Fruit fly (Drosophila melanogaster) whole organism, prepupa: ENCODE measurements around the gene CG2712.

Experiments
- Blimp-1 ChIP-seq: fragments of 200-800 bp; sonication (Bioruptor generic); optimal IDR thresholded peaks from 3 replicates; lab custom pipeline; 2017; ENCODE audit warnings: missing biosample characterization, missing genetic modification characterization, mild to moderate bottlenecking, moderate library complexity, missing genetic modification reagents
- CG10669 ChIP-seq: fragments of 200-800 bp; sonication (Bioruptor generic); optimal IDR thresholded peaks from 3 replicates; lab custom pipeline; 2018; ENCODE audit warnings: missing biosample characterization, mild to moderate bottlenecking, missing genetic modification characterization, moderate library complexity
- CG11294 ChIP-seq: fragments of 200-800 bp; sonication (Bioruptor generic); IDR thresholded peaks from 2 replicates; pipeline ENCODE4 v1.3.6; 2022; ENCODE audit warnings: missing biosample characterization, missing genetic modification characterization
- CG11762 ChIP-seq: fragments of 200-800 bp; sonication (Bioruptor generic); optimal IDR thresholded peaks from 3 replicates; lab custom pipeline; 2016; ENCODE audit warnings: missing biosample characterization, missing genetic modification characterization; ENCODE audit not compliant: insufficient read depth
- CG11902 ChIP-seq: fragments of 200-800 bp; sonication (Bioruptor generic); optimal IDR thresholded peaks from 3 replicates; lab custom pipeline; 2016; ENCODE audit warnings: missing biosample characterization, missing genetic modification characterization
- CG15336 ChIP-seq: fragments of 200-800 bp; sonication (Bioruptor generic); IDR thresholded peaks from 2 replicates; pipeline ENCODE4 v1.3.6; 2022; ENCODE audit warnings: missing biosample characterization, missing genetic modification characterization
- CG1621 ChIP-seq: fragments of 200-800 bp; sonication (Bioruptor generic); optimal IDR thresholded peaks from 3 replicates; lab custom pipeline; 2018; ENCODE audit warnings: missing biosample characterization, mild to moderate bottlenecking, missing genetic modification characterization
- CG16779 ChIP-seq: fragments of 200-800 bp; sonication (Bioruptor generic); optimal IDR thresholded peaks from 3 replicates; lab custom pipeline; 2017; ENCODE audit warnings: missing biosample characterization, mild to moderate bottlenecking, missing genetic modification characterization
- CG34406 ChIP-seq: fragments of 200-800 bp; sonication (Bioruptor generic); optimal IDR thresholded peaks from 3 replicates; lab custom pipeline; 2016; ENCODE audit warnings: missing biosample characterization, missing genetic modification characterization
- CG4318 ChIP-seq: fragments of 200-800 bp; sonication (Bioruptor generic); optimal IDR thresholded peaks from 3 replicates; lab custom pipeline; 2017; ENCODE audit warnings: missing biosample characterization, mild to moderate bottlenecking, missing genetic modification characterization
- CG6163 ChIP-seq: fragments of 200-800 bp; sonication (Bioruptor generic); IDR thresholded peaks from 3 replicates; pipeline ENCODE4 v1.3.6; 2022; ENCODE audit warnings: missing biosample characterization, missing genetic modification characterization
- CG6276 ChIP-seq: fragments of 200-800 bp; sonication (Bioruptor generic); optimal IDR thresholded peaks from 2 replicates; lab custom pipeline; 2017; ENCODE audit warnings: missing biosample characterization, mild to moderate bottlenecking, missing genetic modification characterization
- CG6808 ChIP-seq: fragments of 200-800 bp; sonication (Bioruptor generic); optimal IDR thresholded peaks from 3 replicates; lab custom pipeline; 2017; ENCODE audit warnings: missing biosample characterization, missing genetic modification characterization, mild to moderate bottlenecking, moderate library complexity, missing genetic modification reagents
- CG6854 ChIP-seq: fragments of 200-800 bp; sonication (Bioruptor generic); optimal IDR thresholded peaks from 2 replicates; lab custom pipeline; 2017; ENCODE audit warnings: missing biosample characterization, mild to moderate bottlenecking, missing genetic modification characterization
- CG7368 ChIP-seq: fragments of 200-800 bp; sonication (Bioruptor generic); optimal IDR thresholded peaks from 3 replicates; lab custom pipeline; 2016; ENCODE audit warnings: missing biosample characterization, missing genetic modification characterization
- CG8319 ChIP-seq: fragments of 200-800 bp; sonication (Bioruptor generic); optimal IDR thresholded peaks from 3 replicates; lab custom pipeline; 2016; ENCODE audit warnings: missing biosample characterization, missing genetic modification characterization
- CG9139 ChIP-seq: fragments of 200-800 bp; sonication (Bioruptor generic); optimal IDR thresholded peaks from 3 replicates; lab custom pipeline; 2017; ENCODE audit warnings: missing biosample characterization, mild to moderate bottlenecking, missing genetic modification characterization
- Eip75B ChIP-seq: fragments of 200-800 bp; sonication (Bioruptor generic); optimal IDR thresholded peaks from 3 replicates; lab custom pipeline; 2016; ENCODE audit warnings: missing biosample characterization, missing genetic modification characterization
- Eip78C ChIP-seq: fragments of 200-800 bp; sonication (Bioruptor generic); peaks from one replicate; lab custom pipeline; 2016; ENCODE audit warnings: missing biosample characterization, missing genetic modification characterization
- Eip93F ChIP-seq: fragments of 200-800 bp; sonication (Bioruptor generic); optimal IDR thresholded peaks from 2 replicates; lab custom pipeline; 2016; ENCODE audit warnings: missing biosample characterization, mild to moderate bottlenecking, missing genetic modification characterization
- Ets21C ChIP-seq: fragments of 200-800 bp; sonication (Bioruptor generic); optimal IDR thresholded peaks from 3 replicates; lab custom pipeline; 2016; ENCODE audit warnings: missing biosample characterization, missing genetic modification characterization
- Ets96B ChIP-seq: fragments of 200-800 bp; optimal IDR thresholded peaks from 2 replicates; lab custom pipeline; 2019; ENCODE audit warnings: missing biosample characterization, mild to moderate bottlenecking, missing genetic modification characterization, moderate library complexity
- Hr38 ChIP-seq: sonication (Bioruptor generic); optimal IDR thresholded peaks from 2 replicates; lab custom pipeline; 2016; ENCODE audit warnings: missing biosample characterization, missing genetic modification characterization
- Hr4 ChIP-seq: fragments of 200-800 bp; sonication (Bioruptor generic); optimal IDR thresholded peaks from 3 replicates; lab custom pipeline; 2016; ENCODE audit warnings: missing biosample characterization, missing genetic modification characterization
- Lpt ChIP-seq: fragments of 200-800 bp; sonication (Bioruptor generic); optimal IDR thresholded peaks from 3 replicates; lab custom pipeline; 2016; ENCODE audit warnings: missing biosample characterization, missing genetic modification characterization
- Met ChIP-seq: fragments of 200-800 bp; sonication (Bioruptor generic); optimal IDR thresholded peaks from 3 replicates; lab custom pipeline; 2016; ENCODE audit warnings: missing biosample characterization, missing genetic modification characterization
- Smox ChIP-seq: fragments of 200-800 bp; sonication (Bioruptor generic); optimal IDR thresholded peaks from 3 replicates; lab custom pipeline; 2016; ENCODE audit warnings: missing biosample characterization, missing genetic modification characterization
- Sox102F ChIP-seq: fragments of 200-800 bp; sonication (Bioruptor generic); optimal IDR thresholded peaks from 2 replicates; lab custom pipeline; 2016; ENCODE audit warnings: missing biosample characterization, mild to moderate bottlenecking, missing genetic modification characterization
- achi ChIP-seq: fragments of 200-800 bp; sonication (Bioruptor generic); optimal IDR thresholded peaks from 3 replicates; lab custom pipeline; 2016; ENCODE audit warnings: missing biosample characterization, missing genetic modification characterization
- acj6 ChIP-seq: fragments of 200-800 bp; sonication (Bioruptor generic); optimal IDR thresholded peaks from 3 replicates; lab custom pipeline; 2016; ENCODE audit warnings: missing biosample characterization, missing genetic modification characterization
- cyc ChIP-seq: fragments of 200-800 bp; sonication (Bioruptor generic); optimal IDR thresholded peaks from 3 replicates; lab custom pipeline; 2016; ENCODE audit warnings: missing biosample characterization, missing genetic modification characterization
- dac ChIP-seq: fragments of 200-800 bp; sonication (Bioruptor generic); optimal IDR thresholded peaks from 2 replicates; lab custom pipeline; 2017; ENCODE audit warnings: missing biosample characterization, mild to moderate bottlenecking, missing genetic modification characterization
- dsx ChIP-seq: fragments of 200-800 bp; optimal IDR thresholded peaks from 3 replicates; lab custom pipeline; 2019; ENCODE audit warnings: missing biosample characterization, mild to moderate bottlenecking, missing genetic modification characterization, moderate library complexity; ENCODE audit not compliant: poor library complexity, severe bottlenecking
- eg ChIP-seq: fragments of 200-800 bp; sonication (Bioruptor generic); IDR thresholded peaks from 3 replicates; pipeline ENCODE4 v1.3.6; 2022; ENCODE audit warnings: missing biosample characterization, missing genetic modification characterization
- esn ChIP-seq: fragments of 200-800 bp; sonication (Bioruptor generic); optimal IDR thresholded peaks from 2 replicates; lab custom pipeline; 2016; ENCODE audit warnings: missing biosample characterization, mild to moderate bottlenecking, missing genetic modification characterization, moderate library complexity
- fd59A ChIP-seq: fragments of 200-800 bp; sonication (Bioruptor generic); optimal IDR thresholded peaks from 2 replicates; lab custom pipeline; 2017; ENCODE audit warnings: missing biosample characterization, mild to moderate bottlenecking, missing genetic modification characterization, missing genetic modification reagents
- fd85E ChIP-seq: fragments of 200-800 bp; sonication (Bioruptor generic); optimal IDR thresholded peaks from 3 replicates; lab custom pipeline; 2016; ENCODE audit warnings: missing biosample characterization, missing genetic modification characterization
- fkh ChIP-seq: fragments of 200-800 bp; sonication (Bioruptor generic); optimal IDR thresholded peaks from 3 replicates; lab custom pipeline; 2017; ENCODE audit warnings: missing biosample characterization, mild to moderate bottlenecking, missing genetic modification characterization, moderate library complexity
- lz ChIP-seq: fragments of 200-800 bp; sonication (Bioruptor generic); optimal IDR thresholded peaks from 3 replicates; lab custom pipeline; 2016; ENCODE audit warnings: missing biosample characterization, missing genetic modification characterization
- net ChIP-seq: fragments of 200-800 bp; sonication (Bioruptor generic); optimal IDR thresholded peaks from 3 replicates; lab custom pipeline; 2016; ENCODE audit warnings: missing biosample characterization, missing genetic modification characterization
- salr ChIP-seq, 2 experiments: fragments of 200-800 bp; sonication (Bioruptor generic); optimal IDR thresholded peaks; 3 replicates each; lab custom pipeline; 2016 to 2018; ENCODE audit warnings: missing biosample characterization in 2 of 2, missing genetic modification characterization in 2 of 2, mild to moderate bottlenecking in 1 of 2
- spab ChIP-seq: fragments of 200-800 bp; sonication (Bioruptor generic); optimal IDR thresholded peaks from 2 replicates; lab custom pipeline; 2017; ENCODE audit warnings: missing biosample characterization, mild to moderate bottlenecking, missing genetic modification characterization, missing genetic modification reagents
- ss ChIP-seq, 2 experiments: fragments of 200-800 bp; sonication (Bioruptor generic); optimal IDR thresholded peaks; 2 replicates in 1 of 2; 3 replicates in 1 of 2; lab custom pipeline; 2017 to 2018; ENCODE audit warnings: mild to moderate bottlenecking in 2 of 2, missing biosample characterization in 2 of 2, missing genetic modification characterization in 2 of 2, moderate library complexity in 1 of 2
- svp ChIP-seq: fragments of 200-800 bp; sonication (Bioruptor generic); peaks from one replicate; lab custom pipeline; 2016; ENCODE audit warnings: missing biosample characterization, missing genetic modification characterization
- topi ChIP-seq: fragments of 200-800 bp; sonication (Bioruptor generic); optimal IDR thresholded peaks from 3 replicates; lab custom pipeline; 2016; ENCODE audit warnings: missing biosample characterization, missing genetic modification characterization

The CG2712 gene

DNA sequence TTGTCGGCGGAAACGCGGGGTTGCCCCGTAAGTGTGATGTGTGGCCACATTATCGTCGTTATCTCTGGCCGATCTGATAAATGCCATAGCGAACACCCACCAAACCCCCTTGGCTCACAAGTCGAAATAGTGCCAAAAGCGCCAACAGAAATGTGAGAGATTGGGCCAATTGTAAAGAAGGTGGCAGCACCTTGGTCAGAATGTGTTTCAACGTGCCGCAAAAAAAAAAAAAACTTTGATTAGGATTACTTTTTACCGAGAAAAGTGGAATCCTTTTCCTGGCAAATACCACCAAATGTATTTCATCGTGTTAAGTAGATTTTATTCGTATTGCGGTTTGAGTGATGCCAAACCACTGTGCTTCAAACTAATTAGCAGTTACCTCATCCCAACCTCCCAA lies 10.8 kb downstream of the CG2712 start (continued):
- TF ChIP-seq fd59A (GFP tag; lab: Kevin White, UChicago) (no peak), cyc (peak; percentile 26), Hr4 (peak; percentile 50), CG9139 (GFP tag; lab: Kevin White, UChicago) (no peak), net (GFP tag; lab: Kevin White, UChicago) (peak; percentile 28), CG8319 (GFP tag; lab: Kevin White, UChicago) (no peak), salr (GFP tag; optimal IDR thresholded peaks at IDR 0.05; lab: Kevin White, UChicago) (no peak), CG6854 (no peak), Lpt (GFP tag; lab: Kevin White, UChicago) (no peak), Ets21C (peak; percentile 23), Blimp-1 (no peak), Smox (GFP tag; lab: Kevin White, UChicago) (peak; percentile 5), lz (GFP tag; lab: Kevin White, UChicago) (peak; percentile 45), Ets96B (no peak), Eip93F (GFP tag; lab: Kevin White, UChicago) (no peak), CG34406 (peak; percentile 28), CG6808 (GFP tag; lab: Kevin White, UChicago) (no peak), CG6163 (GFP tag; lab: Robert Waterston, UW) (peak; percentile 66), Met (GFP tag; lab: Kevin White, UChicago) (peak; percentile 34), achi (peak; percentile 35), esn (GFP tag; lab: Kevin White, UChicago) (peak; percentile 54), fkh (GFP tag; lab: Kevin White, UChicago) (no peak), dsx (GFP tag; lab: Kevin White, UChicago) (no peak), CG10669 (GFP tag; lab: Kevin White, UChicago) (no peak), Sox102F (GFP tag; lab: Kevin White, UChicago) (peak; percentile 24)

DNA sequence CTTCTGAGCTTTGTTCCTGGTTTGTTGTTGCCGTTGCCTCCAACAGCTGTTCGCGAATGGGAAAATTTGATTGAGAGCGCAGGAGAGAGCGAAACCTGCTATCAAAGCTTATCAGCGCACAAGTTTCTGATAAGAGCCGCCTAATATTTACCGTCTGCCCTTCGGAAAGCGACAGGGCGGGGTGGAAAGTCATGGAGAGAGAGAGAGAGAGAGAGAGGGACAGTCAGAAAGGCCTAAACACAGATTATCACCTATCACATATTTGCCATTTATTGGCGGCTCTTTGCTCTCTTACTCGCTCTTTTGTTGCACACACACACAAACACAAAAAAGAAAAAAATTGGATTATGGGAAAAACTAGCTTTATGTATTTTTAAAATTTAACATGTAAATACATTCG lies 11.3 kb downstream of the CG2712 start:
- TF ChIP-seq acj6 (GFP tag; lab: Kevin White, UChicago) (no peak), Hr38 (no peak), CG11294 (GFP tag; lab: Robert Waterston, UW) (no peak), svp (GFP tag; lab: Kevin White, UChicago) (no peak), Met (GFP tag; lab: Kevin White, UChicago) (no peak)

DNA sequence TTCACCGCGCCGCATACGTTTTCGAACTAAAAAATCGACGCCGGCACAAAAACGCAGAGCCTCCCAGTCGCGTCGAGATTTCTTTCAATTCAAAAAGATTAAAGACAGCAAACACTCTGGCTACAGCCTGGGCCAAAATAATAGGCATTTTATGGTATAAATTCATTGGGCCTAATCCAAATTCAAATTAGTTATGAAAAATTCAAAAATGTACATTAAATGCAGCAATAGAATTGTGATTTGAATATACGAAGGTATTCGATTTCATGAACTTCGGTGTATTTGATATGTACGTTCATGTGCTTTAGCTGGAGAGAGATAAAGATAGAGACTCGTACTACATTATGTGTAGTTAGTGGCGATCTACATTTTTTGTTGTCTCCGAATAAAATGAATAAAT lies 11.8 kb downstream of the CG2712 start, which contains the start of gene Syx4:
TSS of gene Syx4 (minus strand) at position 35 of the 400 bp plus-strand sequence.
- TF ChIP-seq Blimp-1 (peak; percentile 65), Eip93F (GFP tag; lab: Kevin White, UChicago) (peak; percentile 58), eg (GFP tag; lab: Robert Waterston, UW) (peak; percentile 98), CG11902 (GFP tag; lab: Kevin White, UChicago) (peak; percentile 81), CG4318 (peak; percentile 83), CG7368 (GFP tag; lab: Kevin White, UChicago) (peak; percentile 91), topi (GFP tag; lab: Kevin White, UChicago) (peak; percentile 92), esn (GFP tag; lab: Kevin White, UChicago) (peak; percentile 91), Ets21C (peak; percentile 81), ss (GFP tag; optimal IDR thresholded peaks at IDR 0.05; lab: Kevin White, UChicago) (peak; percentile 67 to 83), Smox (GFP tag; lab: Kevin White, UChicago) (peak; percentile 87), fkh (GFP tag; lab: Kevin White, UChicago) (peak; percentile 52), Met (GFP tag; lab: Kevin White, UChicago) (peak; percentile 91), Ets96B (peak; percentile 90), fd59A (GFP tag; lab: Kevin White, UChicago) (peak; percentile 74), dsx (GFP tag; lab: Kevin White, UChicago) (peak; percentile 80), spab (GFP tag; lab: Kevin White, UChicago) (peak; percentile 81), CG34406 (peak; percentile 91), Eip75B (peak; percentile 85), Hr38 (no peak), cyc (peak; percentile 88), CG6808 (GFP tag; lab: Kevin White, UChicago) (peak; percentile 74), CG1621 (tag; lab: Kevin White, UChicago) (peak; percentile 89), salr (GFP tag; optimal IDR thresholded peaks at IDR 0.05; lab: Kevin White, UChicago) (peak; percentile 77 to 84), CG10669 (GFP tag; lab: Kevin White, UChicago) (peak; percentile 90), CG15336 (GFP tag; lab: Robert Waterston, UW) (peak; percentile 96), CG16779 (tag; lab: Kevin White, UChicago) (peak; percentile 81), fd85E (peak; percentile 70), CG11762 (GFP tag; lab: Kevin White, UChicago) (peak; percentile 88), Eip78C (GFP tag; lab: Kevin White, UChicago) (peak; percentile 97), svp (GFP tag; lab: Kevin White, UChicago) (peak; percentile 92), dac (GFP tag; lab: Kevin White, UChicago) (peak; percentile 81), net (GFP tag; lab: Kevin White, UChicago) (peak; percentile 92), CG6276 (GFP tag; lab: Kevin White, UChicago) (peak; percentile 93), CG8319 (GFP tag; lab: Kevin White, UChicago) (peak; percentile 79)
